Worm (Caenorhabditis elegans) whole organism, L3 larva: ENCODE measurements around the gene srh-154.

Source experiments
- R02D3.7 ChIP-seq: fragments of 150-350 bp; optimal IDR thresholded peaks from 2 replicates; lab custom pipeline; 2014; ENCODE audit warnings: missing biosample characterization, missing genetic modification characterization
- ZK546.5 ChIP-seq: sonication (generic microtip); optimal IDR thresholded peaks from 2 replicates; lab custom pipeline; 2017; ENCODE audit warnings: missing biosample characterization, missing genetic modification characterization
- aly-2 ChIP-seq: fragments of 150-350 bp; optimal IDR thresholded peaks from 2 replicates; lab custom pipeline; 2014; ENCODE audit warnings: missing biosample characterization, missing genetic modification characterization
- ama-1 ChIP-seq: fragments of 150-350 bp; optimal IDR thresholded peaks from 2 replicates; lab custom pipeline; 2018
- ceh-16 ChIP-seq: sonication (generic microtip); optimal IDR thresholded peaks from 2 replicates; lab custom pipeline; 2017; ENCODE audit warnings: missing biosample characterization, missing genetic modification characterization
- ceh-28 ChIP-seq: fragments of 150-350 bp; optimal IDR thresholded peaks from 2 replicates; lab custom pipeline; 2014; ENCODE audit warnings: missing biosample characterization, missing genetic modification reagents, missing genetic modification characterization
- ceh-82 ChIP-seq: fragments of 150-350 bp; optimal IDR thresholded peaks from 2 replicates; lab custom pipeline; 2014; ENCODE audit warnings: missing biosample characterization, missing genetic modification characterization
- ceh-9 ChIP-seq: sonication (generic microtip); optimal IDR thresholded peaks from 2 replicates; lab custom pipeline; 2018; ENCODE audit warnings: missing biosample characterization, missing genetic modification characterization
- daf-12 ChIP-seq: fragments of 150-350 bp; optimal IDR thresholded peaks from 2 replicates; lab custom pipeline; 2014; ENCODE audit warnings: missing biosample characterization, missing genetic modification reagents, missing genetic modification characterization
- egl-27 ChIP-seq: sonication (generic microtip); optimal IDR thresholded peaks from 4 replicates; lab custom pipeline; 2017; ENCODE audit warnings: missing biosample characterization, missing genetic modification reagents, missing genetic modification characterization
- egl-5 ChIP-seq: fragments of 150-350 bp; optimal IDR thresholded peaks from 2 replicates; lab custom pipeline; 2017; ENCODE audit warnings: missing biosample characterization, missing genetic modification reagents, missing genetic modification characterization, inconsistent platforms
- elt-2 ChIP-seq: sonication (generic microtip); optimal IDR thresholded peaks from 2 replicates; lab custom pipeline; 2016; ENCODE audit warnings: missing genetic modification reagents, mild to moderate bottlenecking, missing genetic modification characterization, missing compliant biosample characterization
- elt-3 ChIP-seq, 3 experiments: fragments of 150-350 bp in 1 of 3; sonication (generic microtip) in 2 of 3; optimal IDR thresholded peaks; 2 replicates in 2 of 3; 4 replicates in 1 of 3; lab custom pipeline; 2014 to 2017; ENCODE audit warnings: missing biosample characterization in 3 of 3, missing genetic modification characterization in 3 of 3
- eor-1 ChIP-seq, 2 experiments: fragments of 150-350 bp; optimal IDR thresholded peaks; 2 replicates each; lab custom pipeline; 2014 to 2018; ENCODE audit warnings: missing biosample characterization in 2 of 2, missing genetic modification characterization in 2 of 2
- fkh-2 ChIP-seq: fragments of 150-350 bp; optimal IDR thresholded peaks from 2 replicates; lab custom pipeline; 2014; ENCODE audit warnings: missing biosample characterization, missing genetic modification reagents, missing genetic modification characterization
- fos-1 ChIP-seq: fragments of 150-350 bp; optimal IDR thresholded peaks from 2 replicates; lab custom pipeline; 2014; ENCODE audit warnings: missing biosample characterization, missing genetic modification characterization
- hmg-11 ChIP-seq: sonication (generic microtip); optimal IDR thresholded peaks from 2 replicates; lab custom pipeline; 2016; ENCODE audit warnings: missing genetic modification characterization, missing compliant biosample characterization
- jun-1 ChIP-seq: fragments of 150-350 bp; optimal IDR thresholded peaks from 2 replicates; lab custom pipeline; 2014; ENCODE audit warnings: missing biosample characterization, missing genetic modification reagents, missing genetic modification characterization
- lin-15B ChIP-seq: fragments of 150-350 bp; optimal IDR thresholded peaks from 2 replicates; lab custom pipeline; 2014; ENCODE audit warnings: missing biosample characterization, missing genetic modification characterization
- lin-39 ChIP-seq: fragments of 150-350 bp; optimal IDR thresholded peaks from 2 replicates; lab custom pipeline; 2018; ENCODE audit warnings: missing biosample characterization, missing genetic modification reagents, missing genetic modification characterization
- lsy-12 ChIP-seq: sonication (generic microtip); optimal IDR thresholded peaks from 2 replicates; lab custom pipeline; 2016; ENCODE audit warnings: mild to moderate bottlenecking, missing genetic modification characterization, missing compliant biosample characterization
- mml-1 ChIP-seq: fragments of 150-350 bp; sonication (generic microtip); optimal IDR thresholded peaks from 3 replicates; lab custom pipeline; 2014; ENCODE audit warnings: missing biosample characterization, missing genetic modification characterization
- nfya-1 ChIP-seq: sonication (generic microtip); optimal IDR thresholded peaks from 2 replicates; lab custom pipeline; 2017; ENCODE audit warnings: missing genetic modification characterization, mild to moderate bottlenecking, missing compliant biosample characterization, antibody characterized with exemption, moderate library complexity; ENCODE audit not compliant: insufficient read depth
- nhr-11 ChIP-seq: fragments of 150-350 bp; optimal IDR thresholded peaks from 2 replicates; lab custom pipeline; 2014; ENCODE audit warnings: missing biosample characterization, missing genetic modification characterization
- nhr-12 ChIP-seq: fragments of 150-350 bp; optimal IDR thresholded peaks from 2 replicates; lab custom pipeline; 2014; ENCODE audit warnings: missing biosample characterization, missing genetic modification characterization
- nhr-23 ChIP-seq: fragments of 150-350 bp; optimal IDR thresholded peaks from 2 replicates; lab custom pipeline; 2014; ENCODE audit warnings: missing biosample characterization, missing genetic modification reagents, missing genetic modification characterization
- nhr-237 ChIP-seq: fragments of 150-350 bp; optimal IDR thresholded peaks from 2 replicates; lab custom pipeline; 2014; ENCODE audit warnings: missing biosample characterization, missing genetic modification characterization
- nhr-25 ChIP-seq: sonication (generic microtip); optimal IDR thresholded peaks from 2 replicates; lab custom pipeline; 2017; ENCODE audit warnings: missing biosample characterization, missing genetic modification characterization
- nhr-43 ChIP-seq: sonication (generic microtip); optimal IDR thresholded peaks from 2 replicates; lab custom pipeline; 2016; ENCODE audit warnings: mild to moderate bottlenecking, missing genetic modification characterization, missing compliant biosample characterization; ENCODE audit not compliant: poor library complexity, severe bottlenecking
- nhr-67 ChIP-seq: fragments of 150-350 bp; optimal IDR thresholded peaks from 2 replicates; lab custom pipeline; 2014; ENCODE audit warnings: missing biosample characterization, missing genetic modification characterization
- nhr-76 ChIP-seq: fragments of 150-350 bp; sonication (generic microtip); optimal IDR thresholded peaks from 5 replicates; lab custom pipeline; 2014; ENCODE audit warnings: missing biosample characterization, missing genetic modification characterization
- pha-4 ChIP-seq: fragments of 150-350 bp; optimal IDR thresholded peaks from 2 replicates; lab custom pipeline; 2014; ENCODE audit warnings: missing biosample characterization, missing genetic modification reagents, missing genetic modification characterization
- pqm-1 ChIP-seq: fragments of 150-350 bp; optimal IDR thresholded peaks from 2 replicates; lab custom pipeline; 2017; ENCODE audit warnings: missing biosample characterization, missing genetic modification characterization, inconsistent platforms
- sea-2 ChIP-seq: fragments of 150-350 bp; sonication (generic microtip); optimal IDR thresholded peaks from 4 replicates; lab custom pipeline; 2014; ENCODE audit warnings: missing biosample characterization, missing genetic modification reagents, missing genetic modification characterization
- skn-1 ChIP-seq: fragments of 150-350 bp; optimal IDR thresholded peaks from 2 replicates; lab custom pipeline; 2014; ENCODE audit warnings: missing biosample characterization, missing genetic modification characterization
- snpc-4 ChIP-seq: fragments of 150-350 bp; optimal IDR thresholded peaks from 2 replicates; lab custom pipeline; 2014; ENCODE audit warnings: missing biosample characterization, missing genetic modification characterization
- tbx-2 ChIP-seq: sonication (generic microtip); optimal IDR thresholded peaks from 2 replicates; lab custom pipeline; 2016; ENCODE audit warnings: mild to moderate bottlenecking, missing genetic modification characterization, missing compliant biosample characterization
- unc-39 ChIP-seq: sonication (generic microtip); optimal IDR thresholded peaks from 4 replicates; lab custom pipeline; 2017; ENCODE audit warnings: missing biosample characterization, missing genetic modification characterization
- unc-62 ChIP-seq: fragments of 150-350 bp; sonication (generic microtip); optimal IDR thresholded peaks from 4 replicates; lab custom pipeline; 2014; ENCODE audit warnings: missing biosample characterization, missing genetic modification reagents, missing genetic modification characterization
- zag-1 ChIP-seq: fragments of 150-350 bp; optimal IDR thresholded peaks from 2 replicates; lab custom pipeline; 2014; ENCODE audit warnings: missing biosample characterization, missing genetic modification characterization
- ztf-4 ChIP-seq: fragments of 150-350 bp; optimal IDR thresholded peaks from 2 replicates; lab custom pipeline; 2014; ENCODE audit warnings: missing biosample characterization, missing genetic modification characterization

Gene srh-154

DNA sequence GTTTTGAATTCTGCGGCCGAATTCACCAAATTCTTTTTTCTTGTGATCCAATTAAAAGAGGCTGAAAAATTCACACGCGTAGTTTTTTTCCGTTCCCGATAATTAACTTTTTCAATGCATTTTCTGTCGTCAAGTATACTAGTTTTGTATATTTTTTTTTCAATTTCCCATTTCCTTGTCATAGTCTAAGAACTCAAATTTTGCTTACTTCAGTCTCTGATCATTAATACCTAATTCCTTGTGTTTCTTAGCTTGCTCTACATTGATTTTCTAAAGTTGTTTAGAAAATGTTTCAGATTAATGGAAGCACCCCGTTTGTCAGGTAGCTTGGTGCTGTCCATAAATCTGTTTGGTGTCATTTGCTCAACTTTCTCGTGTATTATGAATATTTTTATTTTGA, 8.6 kb upstream of the srh-154 start, which contains the start of gene srbc-27:
srbc-27 (plus strand) TSS at position 301 of the 400 bp plus-strand sequence.
- TF ChIP-seq skn-1 (tag; lab: Kevin White, UChicago) (no peak), egl-27 (tag; lab: Kevin White, UChicago) (no peak), snpc-4 (tag; lab: Kevin White, UChicago) (no peak), nhr-23 (tag; lab: Kevin White, UChicago) (no peak), nhr-67 (tag; lab: Kevin White, UChicago) (no peak), unc-39 (tag; lab: Kevin White, UChicago) (no peak), lsy-12 (tag; lab: Kevin White, UChicago) (no peak), fos-1 (no peak), mml-1 (no peak), zag-1 (tag; lab: Kevin White, UChicago) (no peak), pqm-1 (no peak), sea-2 (no peak), nhr-76 (tag; lab: Kevin White, UChicago) (no peak), ztf-4 (tag; lab: Kevin White, UChicago) (no peak)

ce11 chrV:17436492-17436891, 3.0 kb upstream of the srh-154 start, which contains the start of gene F20E11.18:
Gene F20E11.18, minus strand, starts transcription at chrV:17436592.
- TF ChIP-seq ceh-82 (tag; lab: Kevin White, UChicago) (no peak), zag-1 (tag; lab: Kevin White, UChicago) (no peak), nhr-25 (tag; lab: Kevin White, UChicago) (no peak), ceh-9 (no peak), ama-1 (lab: Kevin White, UChicago) (no peak), pqm-1 (no peak), unc-39 (tag; lab: Kevin White, UChicago) (no peak), egl-5 (tag; lab: Kevin White, UChicago) (no peak), lin-15B (no peak), ceh-28 (tag; lab: Kevin White, UChicago) (no peak), snpc-4 (tag; lab: Kevin White, UChicago) (no peak), nhr-237 (no peak), R02D3.7 (tag; lab: Kevin White, UChicago) (no peak), jun-1 (tag; lab: Kevin White, UChicago) (no peak), hmg-11 (tag; lab: Kevin White, UChicago) (no peak), eor-1 (tag; optimal IDR thresholded peaks at IDR 0.05; lab: Kevin White, UChicago) (no peak), mml-1 (no peak), fkh-2 (no peak)

ce11 chrV:17438317-17438716, 1.2 kb upstream of the srh-154 start, which contains the start of gene srsx-2:
Gene srsx-2, minus strand, starts transcription at chrV:17438417.
- TF ChIP-seq fos-1 (no peak), daf-12 (tag; lab: Kevin White, UChicago) (no peak), tbx-2 (tag; lab: Kevin White, UChicago) (no peak), ceh-9 (no peak), egl-27 (tag; lab: Kevin White, UChicago) (no peak), elt-3 (tag; optimal IDR thresholded peaks at IDR 0.05; lab: Kevin White, UChicago) (no peak), lsy-12 (tag; lab: Kevin White, UChicago) (no peak), nhr-67 (tag; lab: Kevin White, UChicago) (no peak), sea-2 (no peak), eor-1 (tag; optimal IDR thresholded peaks at IDR 0.05; lab: Kevin White, UChicago) (no peak), R02D3.7 (tag; lab: Kevin White, UChicago) (no peak), ceh-16 (tag; lab: Kevin White, UChicago) (no peak), elt-2 (tag; lab: Kevin White, UChicago) (no peak), nfya-1 (no peak), egl-5 (tag; lab: Kevin White, UChicago) (no peak), ceh-82 (tag; lab: Kevin White, UChicago) (no peak), jun-1 (tag; lab: Kevin White, UChicago) (no peak), nhr-43 (tag; lab: Kevin White, UChicago) (no peak), unc-62 (GFP tag; lab: Kevin White, UChicago) (no peak)

DNA sequence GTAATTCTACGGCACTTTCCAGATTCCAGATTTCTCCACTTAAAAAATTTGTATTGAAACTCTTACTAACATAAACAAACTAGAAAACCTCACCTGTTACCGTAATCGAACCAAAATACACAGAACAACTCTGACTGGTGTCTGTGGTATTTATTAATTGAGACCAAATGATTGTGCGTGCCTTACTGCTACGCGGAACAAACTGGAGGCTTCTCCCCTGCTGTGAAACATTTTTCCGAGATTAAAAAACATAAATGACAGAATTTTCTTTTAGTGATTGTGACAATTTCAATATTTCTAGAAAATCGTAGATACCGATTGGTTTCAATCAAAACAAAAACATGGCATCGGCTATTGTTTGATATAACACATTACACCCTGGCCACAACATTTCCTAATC, 10.3 kb downstream of the srh-154 start:
- TF ChIP-seq fos-1 = no peak
- TF ChIP-seq nhr-67 (tag; lab: Kevin White, UChicago) = no peak
- TF ChIP-seq lin-39 = no peak
- TF ChIP-seq aly-2 (tag; lab: Kevin White, UChicago) = no peak
- TF ChIP-seq snpc-4 (tag; lab: Kevin White, UChicago) = no peak
- TF ChIP-seq pha-4 (tag; lab: Kevin White, UChicago) = no peak
- no peak for TF ChIP-seq ZK546.5 (tag; lab: Kevin White, UChicago)
- no peak for TF ChIP-seq hmg-11 (tag; lab: Kevin White, UChicago)
- no peak for TF ChIP-seq nhr-11
- TF ChIP-seq pqm-1 = no peak
- TF ChIP-seq nfya-1 = no peak
- no peak for TF ChIP-seq mml-1
- no peak for TF ChIP-seq elt-2 (tag; lab: Kevin White, UChicago)
- TF ChIP-seq nhr-12 (tag; lab: Kevin White, UChicago) = no peak
